Worm (Caenorhabditis elegans) whole organism, mixed stage, embryonic: ENCODE measurements around the gene clec-242.

Experiments used
- ces-1 ChIP-seq: fragments of 150-350 bp; optimal IDR thresholded peaks from 2 replicates; lab custom pipeline; 2014; ENCODE audit warnings: missing biosample characterization, missing genetic modification reagents, missing genetic modification characterization
- elt-3 ChIP-seq: fragments of 150-350 bp; optimal IDR thresholded peaks from 2 replicates; lab custom pipeline; 2014; ENCODE audit warnings: missing biosample characterization, missing genetic modification characterization
- nhr-12 ChIP-seq: fragments of 150-350 bp; optimal IDR thresholded peaks from 2 replicates; lab custom pipeline; 2014; ENCODE audit warnings: missing biosample characterization, missing genetic modification characterization
- nhr-28 ChIP-seq: fragments of 150-350 bp; optimal IDR thresholded peaks from 2 replicates; lab custom pipeline; 2014; ENCODE audit warnings: missing biosample characterization, missing genetic modification characterization
- snpc-4 ChIP-seq: fragments of 150-350 bp; optimal IDR thresholded peaks from 2 replicates; lab custom pipeline; 2014; ENCODE audit warnings: missing biosample characterization, missing genetic modification characterization

DNA sequence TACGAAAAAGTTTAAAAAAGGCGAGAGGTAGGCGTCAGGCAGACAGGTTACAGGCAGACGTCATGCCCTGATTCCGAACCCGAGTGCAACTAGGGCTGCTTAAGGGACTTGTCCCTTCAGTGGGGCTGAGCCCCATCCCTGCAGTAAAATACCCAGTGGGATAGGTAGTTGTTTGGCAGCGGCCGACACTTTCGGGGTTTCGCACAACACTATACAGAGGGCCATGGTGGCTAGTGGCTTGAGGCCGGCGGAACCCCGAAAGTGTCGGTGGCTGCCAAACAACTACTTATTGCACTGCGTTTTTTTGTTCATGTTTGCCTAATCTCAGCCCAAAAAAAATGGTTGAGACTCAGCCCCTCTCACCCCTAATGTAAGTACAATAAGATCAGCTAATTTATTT, 29.7 kb downstream of the clec-242 start:
- TF ChIP-seq snpc-4 (tag; lab: Kevin White, UChicago) (no peak), ces-1 (GFP tag; lab: Kevin White, UChicago) (no peak), elt-3 (tag; lab: Kevin White, UChicago) (no peak), nhr-28 (tag; lab: Kevin White, UChicago) (no peak), nhr-12 (tag; lab: Kevin White, UChicago) (no peak)
